Worm (Caenorhabditis elegans): ENCODE data around the gene gcc-2.

Gene gcc-2

ce11 chrIII:9733333-9733732 is 28.6 kb downstream of the gcc-2 start:
- TF ChIP-seq tbx-2 (tag; optimal IDR thresholded peaks at IDR 0.05) = no peak
- TF ChIP-seq nhr-25 (tag; optimal IDR thresholded peaks at IDR 0.05) = peak; percentile 2
- peak; percentile 63 for TF ChIP-seq nhr-23 (tag; optimal IDR thresholded peaks at IDR 0.05)

- TF ChIP-seq fkh-2 (tag; optimal IDR thresholded peaks at IDR 0.05) (no peak), lin-39 (tag; optimal IDR thresholded peaks at IDR 0.05) (peak; percentile 66), fos-1 (tag; optimal IDR thresholded peaks at IDR 0.05) (no peak), unc-62 (GFP tag; optimal IDR thresholded peaks at IDR 0.05) (peak; percentile 42), pqm-1 (tag; optimal IDR thresholded peaks at IDR 0.05) (no peak)
Observed at ce11 chrIII:9731313-9731912, 30.5 kb downstream of the gcc-2 start.

- no peak for TF ChIP-seq lin-15B (tag; optimal IDR thresholded peaks at IDR 0.05)
- TF ChIP-seq fkh-10 (GFP tag; optimal IDR thresholded peaks at IDR 0.05) = no peak
- no peak for TF ChIP-seq ceh-9 (tag; optimal IDR thresholded peaks at IDR 0.05)
- no peak for TF ChIP-seq nhr-23 (tag; optimal IDR thresholded peaks at IDR 0.05)
Observed at ce11 chrIII:9730407-9730806, 31.5 kb downstream of the gcc-2 start.

DNA sequence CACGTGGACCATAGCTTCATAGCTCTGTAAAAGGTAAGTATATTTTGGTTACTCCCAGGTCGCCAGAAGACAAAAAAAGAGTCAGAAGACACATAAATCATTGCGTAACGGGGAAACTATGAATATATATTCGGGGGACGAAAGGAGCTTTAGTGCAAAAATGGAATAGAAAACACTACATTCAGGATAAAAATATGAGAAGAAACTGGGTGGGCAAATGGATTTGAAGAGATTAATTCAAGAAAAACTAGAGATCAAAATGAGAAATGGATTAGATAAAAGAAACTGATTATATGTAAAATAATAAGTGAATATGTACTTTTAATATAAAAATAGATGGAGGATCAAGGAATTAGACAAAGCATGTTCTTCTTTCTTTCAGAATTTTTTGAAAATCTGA is 34.5 kb downstream of the gcc-2 start, which contains the start of gene C07A9.12:
TSS of gene C07A9.12 (minus strand) at position 101 of the 400 bp plus-strand sequence.
- no peak for TF ChIP-seq ceh-28 (tag; optimal IDR thresholded peaks at IDR 0.05)
- no peak for TF ChIP-seq nhr-237 (tag; optimal IDR thresholded peaks at IDR 0.05)
- no peak for TF ChIP-seq egl-27 (tag; optimal IDR thresholded peaks at IDR 0.05)
- no peak for TF ChIP-seq nfya-1 (tag; optimal IDR thresholded peaks at IDR 0.05; ENCODE audit: insufficient read depth)
- TF ChIP-seq ztf-11 (tag; optimal IDR thresholded peaks at IDR 0.05) = no peak
- no peak for TF ChIP-seq R02D3.7 (tag; optimal IDR thresholded peaks at IDR 0.05)
- no peak for TF ChIP-seq elt-2 (tag; optimal IDR thresholded peaks at IDR 0.05)
- TF ChIP-seq skn-1 (tag; optimal IDR thresholded peaks at IDR 0.05) = no peak
- TF ChIP-seq fkh-10 (GFP tag; optimal IDR thresholded peaks at IDR 0.05) = no peak
- TF ChIP-seq nhr-23 (tag; optimal IDR thresholded peaks at IDR 0.05) = no peak
- no peak for TF ChIP-seq sea-2 (GFP tag; optimal IDR thresholded peaks at IDR 0.05)
- TF ChIP-seq lin-15B (tag; optimal IDR thresholded peaks at IDR 0.05) = no peak
- TF ChIP-seq nhr-11 (tag; optimal IDR thresholded peaks at IDR 0.05) = no peak
- TF ChIP-seq snpc-4 (tag; optimal IDR thresholded peaks at IDR 0.05) = no peak
- no peak for TF ChIP-seq elt-1 (tag; optimal IDR thresholded peaks at IDR 0.05)
- no peak for TF ChIP-seq unc-39 (tag; optimal IDR thresholded peaks at IDR 0.05)
- no peak for TF ChIP-seq pqm-1 (tag; optimal IDR thresholded peaks at IDR 0.05)
- TF ChIP-seq daf-12 (tag; optimal IDR thresholded peaks at IDR 0.05) = no peak
- TF ChIP-seq nhr-28 (tag; optimal IDR thresholded peaks at IDR 0.05) = no peak
- TF ChIP-seq ceh-16 (tag; optimal IDR thresholded peaks at IDR 0.05) = no peak

DNA sequence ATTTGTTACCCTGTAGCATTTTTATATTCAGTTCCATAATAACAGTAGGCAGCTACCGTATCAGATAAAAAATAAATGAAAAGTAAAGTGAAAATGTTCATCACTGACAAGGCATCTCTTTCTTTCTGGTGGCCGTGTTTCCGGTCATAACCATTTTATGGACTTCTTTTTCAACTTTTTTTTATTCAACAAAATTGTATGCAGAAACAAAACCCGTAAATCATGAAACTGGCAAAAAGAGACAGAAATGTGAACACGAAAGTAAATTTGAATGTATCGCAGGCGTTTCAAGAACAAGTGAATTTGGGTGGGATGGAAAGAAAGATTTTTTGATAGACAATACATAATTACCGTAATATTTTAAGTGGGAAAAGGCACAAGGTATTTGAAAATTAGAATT is 36.8 kb downstream of the gcc-2 start, which contains the start of gene clec-162:
TSS of gene clec-162 (minus strand) at position 101 of the 400 bp plus-strand sequence.
- TF ChIP-seq elt-1 (tag; optimal IDR thresholded peaks at IDR 0.05) = no peak
- TF ChIP-seq fos-1 (tag; optimal IDR thresholded peaks at IDR 0.05) = no peak
- no peak for TF ChIP-seq nhr-25 (tag; optimal IDR thresholded peaks at IDR 0.05)
- TF ChIP-seq nhr-77 (tag; optimal IDR thresholded peaks at IDR 0.05) = no peak
- no peak for TF ChIP-seq daf-12 (tag; optimal IDR thresholded peaks at IDR 0.05)
- no peak for TF ChIP-seq nhr-11 (tag; optimal IDR thresholded peaks at IDR 0.05)

- no peak for TF ChIP-seq ama-1 (optimal IDR thresholded peaks at IDR 0.05)
- peak; percentile 95 for TF ChIP-seq pqm-1 (tag; optimal IDR thresholded peaks at IDR 0.05)
- TF ChIP-seq nhr-28 (tag; optimal IDR thresholded peaks at IDR 0.05) = no peak
- TF ChIP-seq skn-1 (tag; optimal IDR thresholded peaks at IDR 0.05) = no peak
- TF ChIP-seq ceh-16 (tag; optimal IDR thresholded peaks at IDR 0.05) = no peak
- no peak for TF ChIP-seq fkh-2 (tag; optimal IDR thresholded peaks at IDR 0.05)
- no peak for TF ChIP-seq lin-15B (tag; optimal IDR thresholded peaks at IDR 0.05)
- TF ChIP-seq unc-62 (GFP tag; optimal IDR thresholded peaks at IDR 0.05) = no peak
- no peak for TF ChIP-seq nfya-1 (tag; optimal IDR thresholded peaks at IDR 0.05; ENCODE audit: insufficient read depth)
- TF ChIP-seq ztf-11 (tag; optimal IDR thresholded peaks at IDR 0.05) = no peak
- no peak for TF ChIP-seq nhr-11 (tag; optimal IDR thresholded peaks at IDR 0.05)
- TF ChIP-seq hmg-11 (tag; optimal IDR thresholded peaks at IDR 0.05) = no peak
- peak; percentile 97 for TF ChIP-seq elt-2 (tag; optimal IDR thresholded peaks at IDR 0.05)
- TF ChIP-seq fos-1 (tag; optimal IDR thresholded peaks at IDR 0.05) = no peak
- TF ChIP-seq R02D3.7 (tag; optimal IDR thresholded peaks at IDR 0.05) = no peak
- peak; percentile 16 for TF ChIP-seq jun-1 (tag; optimal IDR thresholded peaks at IDR 0.05)
- TF ChIP-seq fkh-10 (GFP tag; optimal IDR thresholded peaks at IDR 0.05) = no peak
- TF ChIP-seq mml-1 (tag; optimal IDR thresholded peaks at IDR 0.05) = no peak
- no peak for TF ChIP-seq nhr-77 (tag; optimal IDR thresholded peaks at IDR 0.05)
- TF ChIP-seq lin-39 (tag; optimal IDR thresholded peaks at IDR 0.05) = no peak
- TF ChIP-seq nhr-25 (tag; optimal IDR thresholded peaks at IDR 0.05) = no peak
- no peak for TF ChIP-seq egl-5 (tag; optimal IDR thresholded peaks at IDR 0.05)
- no peak for TF ChIP-seq ztf-4 (tag; optimal IDR thresholded peaks at IDR 0.05)
- TF ChIP-seq nhr-43 (tag; optimal IDR thresholded peaks at IDR 0.05; ENCODE audit: poor library complexity, severe bottlenecking) = no peak
- TF ChIP-seq pha-4 (tag; optimal IDR thresholded peaks at IDR 0.05) = peak; percentile 35
- no peak for TF ChIP-seq nhr-237 (tag; optimal IDR thresholded peaks at IDR 0.05)
- TF ChIP-seq ceh-82 (tag; optimal IDR thresholded peaks at IDR 0.05) = no peak
- TF ChIP-seq elt-3 (tag; optimal IDR thresholded peaks at IDR 0.05) = no peak
- no peak for TF ChIP-seq ceh-28 (tag; optimal IDR thresholded peaks at IDR 0.05)
Observed at ce11 chrIII:9721991-9722390, 40.0 kb downstream of the gcc-2 start.
